Fruit fly (Drosophila melanogaster) whole organism, adult: ENCODE results near the gene CG14635.

ENCODE experiments used
- CG14711 ChIP-seq: fragments of 200-800 bp; sonication (Bioruptor generic); optimal IDR thresholded peaks from 2 replicates; lab custom pipeline; 2018; ENCODE audit warnings: missing biosample characterization, mild to moderate bottlenecking, missing genetic modification characterization, moderate library complexity
- CG1620 ChIP-seq: fragments of 200-800 bp; sonication (Bioruptor generic); optimal IDR thresholded peaks from 2 replicates; lab custom pipeline; 2016; ENCODE audit warnings: missing biosample characterization, missing genetic modification characterization
- CG7045 ChIP-seq: fragments of 200-800 bp; sonication (Bioruptor generic); optimal IDR thresholded peaks from 2 replicates; lab custom pipeline; 2017; ENCODE audit warnings: missing biosample characterization, mild to moderate bottlenecking, missing genetic modification characterization
- CG7101 ChIP-seq: fragments of 200-800 bp; sonication (Bioruptor generic); optimal IDR thresholded peaks from 2 replicates; lab custom pipeline; 2018; ENCODE audit warnings: missing biosample characterization, mild to moderate bottlenecking, missing genetic modification characterization, moderate library complexity
- Clk ChIP-seq: fragments of 200-800 bp; sonication (Bioruptor generic); optimal IDR thresholded peaks from 2 replicates; lab custom pipeline; 2017; ENCODE audit warnings: missing biosample characterization, missing genetic modification characterization
- Crg-1 ChIP-seq: fragments of 200-800 bp; sonication (Bioruptor generic); optimal IDR thresholded peaks from 2 replicates; lab custom pipeline; 2016; ENCODE audit warnings: missing biosample characterization, missing genetic modification characterization
- Mnt ChIP-seq: fragments of 200-800 bp; sonication (Bioruptor generic); optimal IDR thresholded peaks from 2 replicates; lab custom pipeline; 2016; ENCODE audit warnings: missing biosample characterization, mild to moderate bottlenecking, missing genetic modification characterization
- bab1 ChIP-seq: fragments of 200-800 bp; sonication (Bioruptor generic); optimal IDR thresholded peaks from 3 replicates; lab custom pipeline; 2019; ENCODE audit warnings: missing biosample characterization, mild to moderate bottlenecking, missing genetic modification characterization, moderate library complexity
- cic ChIP-seq: fragments of 200-800 bp; sonication (Bioruptor generic); optimal IDR thresholded peaks from 2 replicates; lab custom pipeline; 2017; ENCODE audit warnings: missing biosample characterization, mild to moderate bottlenecking, missing genetic modification characterization, moderate library complexity
- kay ChIP-seq: fragments of 200-800 bp; sonication (Bioruptor generic); peaks from one replicate; lab custom pipeline; 2016; ENCODE audit warnings: missing biosample characterization, missing genetic modification characterization, borderline replicate concordance
- pad ChIP-seq: fragments of 200-800 bp; sonication (Bioruptor generic); optimal IDR thresholded peaks from 3 replicates; lab custom pipeline; 2017; ENCODE audit warnings: missing biosample characterization, missing genetic modification characterization, mild to moderate bottlenecking, moderate library complexity, missing genetic modification reagents
- tj ChIP-seq: fragments of 200-800 bp; sonication (Bioruptor generic); optimal IDR thresholded peaks from 3 replicates; lab custom pipeline; 2017; ENCODE audit warnings: missing biosample characterization, mild to moderate bottlenecking, missing genetic modification characterization, moderate library complexity
- toe ChIP-seq: fragments of 200-800 bp; sonication (Bioruptor generic); optimal IDR thresholded peaks from 2 replicates; lab custom pipeline; 2016; ENCODE audit warnings: missing biosample characterization, missing genetic modification characterization

DNA sequence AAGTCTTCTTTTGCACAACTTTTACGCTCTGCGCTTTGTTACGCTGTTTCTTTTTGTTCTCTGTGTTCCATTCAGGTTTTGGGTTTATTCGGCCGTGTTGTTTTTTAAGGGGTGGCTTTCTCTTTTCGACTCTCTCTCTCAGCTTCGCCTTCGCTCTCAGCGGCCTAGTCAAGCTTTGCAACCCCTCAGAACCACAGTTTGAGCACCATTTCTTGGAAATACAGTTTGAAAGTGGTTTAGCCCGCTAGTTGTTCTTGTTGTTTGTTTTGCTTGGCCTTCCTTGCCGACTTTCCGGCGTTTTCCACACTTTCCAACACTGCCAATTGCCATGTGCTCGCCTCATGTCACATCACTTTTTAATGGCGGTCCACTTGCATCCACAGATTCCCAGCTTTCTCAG, 3.6 kb upstream of the CG14635 start:
- TF ChIP-seq CG14711 (tag; lab: Kevin White, UChicago) (no peak), Mnt (GFP tag; lab: Kevin White, UChicago) (peak; percentile 83), tj (GFP tag; lab: Kevin White, UChicago) (no peak), CG1620 (GFP tag; lab: Kevin White, UChicago) (no peak), CG7101 (tag; lab: Kevin White, UChicago) (no peak), kay (GFP tag; lab: Kevin White, UChicago) (no peak), bab1 (GFP tag; lab: Kevin White, UChicago) (no peak), Clk (GFP tag; lab: Kevin White, UChicago) (no peak), Crg-1 (GFP tag; lab: Kevin White, UChicago) (no peak), pad (GFP tag; lab: Kevin White, UChicago) (no peak), cic (no peak), CG7045 (GFP tag; lab: Kevin White, UChicago) (no peak), toe (no peak)
